Worm (Caenorhabditis elegans) whole organism, L1 larva: ENCODE data around the gene sand-1.

Experiments
- aha-1 ChIP-seq: fragments of 150-350 bp; optimal IDR thresholded peaks from 2 replicates; lab custom pipeline; 2014; ENCODE audit warnings: missing biosample characterization, missing genetic modification characterization
- alr-1 ChIP-seq: fragments of 200-800 bp; sonication (Bioruptor generic); optimal IDR thresholded peaks from 2 replicates; lab custom pipeline; 2018; ENCODE audit warnings: borderline replicate concordance, mild to moderate bottlenecking, missing genetic modification characterization, missing compliant biosample characterization
- ceh-63 ChIP-seq: fragments of 200-800 bp; sonication (Bioruptor generic); optimal IDR thresholded peaks from 2 replicates; lab custom pipeline; 2018; ENCODE audit warnings: mild to moderate bottlenecking, missing genetic modification characterization, missing compliant biosample characterization
- ceh-8 ChIP-seq: fragments of 200-800 bp; sonication (Bioruptor generic); optimal IDR thresholded peaks from 2 replicates; lab custom pipeline; 2018; ENCODE audit warnings: mild to moderate bottlenecking, missing genetic modification characterization, moderate library complexity, missing compliant biosample characterization
- ceh-88 ChIP-seq: fragments of 200-800 bp; sonication (Bioruptor generic); IDR thresholded peaks from 2 replicates; pipeline ENCODE4 v1.3.6; 2022; ENCODE audit warnings: missing genetic modification characterization, missing compliant biosample characterization
- ceh-90 ChIP-seq: sonication (generic microtip); optimal IDR thresholded peaks from 2 replicates; lab custom pipeline; 2016; ENCODE audit warnings: missing genetic modification characterization, missing compliant biosample characterization
- dpl-1 ChIP-seq, 3 experiments: fragments of 150-350 bp in 2 of 3; sonication (generic microtip) in 1 of 3; optimal IDR thresholded peaks; 2 replicates each; lab custom pipeline; 2014 to 2017; ENCODE audit warnings: missing biosample characterization in 3 of 3, missing genetic modification characterization in 3 of 3, missing genetic modification reagents in 3 of 3
- efl-1 ChIP-seq, 4 experiments: fragments of 150-350 bp; optimal IDR thresholded peaks in 3 of 4; peaks in 1 of 4; 1 replicate in 1 of 4; 2 replicates in 3 of 4; lab custom pipeline; 2014; ENCODE audit warnings: missing biosample characterization in 2 of 4, missing genetic modification characterization in 2 of 4, missing genetic modification reagents in 2 of 4
- elt-2 ChIP-seq: sonication (generic microtip); optimal IDR thresholded peaks from 2 replicates; lab custom pipeline; 2016; ENCODE audit warnings: missing genetic modification characterization, mild to moderate bottlenecking, inconsistent platforms, missing compliant biosample characterization, missing genetic modification reagents
- elt-3 ChIP-seq, 6 experiments: fragments of 150-350 bp in 1 of 6; sonication (generic microtip); optimal IDR thresholded peaks; 2 replicates each; lab custom pipeline; 2017 to 2018; ENCODE audit warnings: missing biosample characterization in 6 of 6, missing genetic modification characterization in 6 of 6, inconsistent platforms in 1 of 6
- fos-1 ChIP-seq: fragments of 150-350 bp; optimal IDR thresholded peaks from 2 replicates; lab custom pipeline; 2014; ENCODE audit warnings: missing biosample characterization, missing genetic modification characterization
- hpl-2 ChIP-seq: fragments of 150-350 bp; optimal IDR thresholded peaks from 2 replicates; lab custom pipeline; 2014; ENCODE audit warnings: missing biosample characterization, missing genetic modification reagents, missing genetic modification characterization
- irx-1 ChIP-seq: sonication (generic microtip); optimal IDR thresholded peaks from 2 replicates; lab custom pipeline; 2016; ENCODE audit warnings: missing genetic modification characterization, missing compliant biosample characterization
- lin-35 ChIP-seq, 2 experiments: fragments of 150-350 bp; optimal IDR thresholded peaks; 2 replicates each; lab custom pipeline; 2014; ENCODE audit warnings: missing biosample characterization in 2 of 2, missing genetic modification characterization in 2 of 2, missing genetic modification reagents in 2 of 2
- lsy-2 ChIP-seq, 2 experiments: fragments of 150-350 bp; optimal IDR thresholded peaks; 2 replicates each; lab custom pipeline; 2014; ENCODE audit warnings: missing biosample characterization in 2 of 2, missing genetic modification characterization in 2 of 2
- mab-9 ChIP-seq: fragments of 200-800 bp; sonication (Bioruptor generic); IDR thresholded peaks from 2 replicates; pipeline ENCODE4 v1.3.6; 2022; ENCODE audit warnings: missing genetic modification reagents, missing genetic modification characterization, missing compliant biosample characterization
- mdl-1 ChIP-seq, 2 experiments: fragments of 150-350 bp; optimal IDR thresholded peaks; 2 replicates each; lab custom pipeline; 2014 to 2017; ENCODE audit warnings: missing biosample characterization in 2 of 2, missing genetic modification characterization in 2 of 2, inconsistent platforms in 1 of 2
- mef-2 ChIP-seq: fragments of 150-350 bp; optimal IDR thresholded peaks from 2 replicates; lab custom pipeline; 2014; ENCODE audit warnings: missing biosample characterization, missing genetic modification characterization
- mep-1 ChIP-seq: fragments of 150-350 bp; optimal IDR thresholded peaks from 2 replicates; lab custom pipeline; 2014; ENCODE audit warnings: missing biosample characterization, missing genetic modification characterization
- nhr-11 ChIP-seq: fragments of 150-350 bp; optimal IDR thresholded peaks from 2 replicates; lab custom pipeline; 2014; ENCODE audit warnings: missing biosample characterization, missing genetic modification characterization
- nhr-20 ChIP-seq: sonication (generic microtip); optimal IDR thresholded peaks from 2 replicates; lab custom pipeline; 2016; ENCODE audit warnings: mild to moderate bottlenecking, missing genetic modification characterization, missing compliant biosample characterization
- nhr-28 ChIP-seq: fragments of 150-350 bp; optimal IDR thresholded peaks from 2 replicates; lab custom pipeline; 2014; ENCODE audit warnings: missing biosample characterization, missing genetic modification characterization
- nhr-71 ChIP-seq: sonication (generic microtip); optimal IDR thresholded peaks from 2 replicates; lab custom pipeline; 2016; ENCODE audit warnings: mild to moderate bottlenecking, missing genetic modification characterization, moderate library complexity, missing compliant biosample characterization
- nhr-76 ChIP-seq: sonication (generic microtip); optimal IDR thresholded peaks from 2 replicates; lab custom pipeline; 2017; ENCODE audit warnings: missing biosample characterization, missing genetic modification characterization
- nhr-77 ChIP-seq: fragments of 150-350 bp; optimal IDR thresholded peaks from 2 replicates; lab custom pipeline; 2014; ENCODE audit warnings: missing biosample characterization, missing genetic modification characterization
- nhr-85 ChIP-seq: sonication (generic microtip); peaks from one replicate; lab custom pipeline; 2016; ENCODE audit warnings: missing genetic modification characterization, inconsistent platforms, missing compliant biosample characterization
- nhr-90 ChIP-seq: sonication (generic microtip); optimal IDR thresholded peaks from 2 replicates; lab custom pipeline; 2016; ENCODE audit warnings: mild to moderate bottlenecking, missing genetic modification characterization, missing compliant biosample characterization; ENCODE audit not compliant: poor library complexity
- pag-3 ChIP-seq: sonication (generic microtip); optimal IDR thresholded peaks from 2 replicates; lab custom pipeline; 2017; ENCODE audit warnings: missing genetic modification characterization, mild to moderate bottlenecking, missing compliant biosample characterization, antibody characterized with exemption, borderline replicate concordance; ENCODE audit not compliant: insufficient read depth
- pax-3 ChIP-seq: fragments of 200-800 bp; sonication (Bioruptor generic); optimal IDR thresholded peaks from 2 replicates; lab custom pipeline; 2018; ENCODE audit warnings: mild to moderate bottlenecking, missing genetic modification characterization, moderate library complexity, missing compliant biosample characterization
- pqm-1 ChIP-seq: sonication (generic microtip); optimal IDR thresholded peaks from 3 replicates; lab custom pipeline; 2017; ENCODE audit warnings: missing biosample characterization, missing genetic modification characterization
- skn-1 ChIP-seq: fragments of 150-350 bp; optimal IDR thresholded peaks from 2 replicates; lab custom pipeline; 2014; ENCODE audit warnings: missing biosample characterization, missing genetic modification characterization
- snpc-4 ChIP-seq: fragments of 150-350 bp; optimal IDR thresholded peaks from 2 replicates; lab custom pipeline; 2014; ENCODE audit warnings: missing biosample characterization, missing genetic modification characterization
- snu-23 ChIP-seq: sonication (generic microtip); optimal IDR thresholded peaks from 2 replicates; lab custom pipeline; 2016; ENCODE audit warnings: missing genetic modification characterization, missing compliant biosample characterization
- sox-4 ChIP-seq: sonication (generic microtip); optimal IDR thresholded peaks from 2 replicates; lab custom pipeline; 2016; ENCODE audit warnings: missing genetic modification characterization, missing compliant biosample characterization
- sptf-1 ChIP-seq: fragments of 150-350 bp; optimal IDR thresholded peaks from 2 replicates; lab custom pipeline; 2014; ENCODE audit warnings: missing biosample characterization, missing genetic modification characterization
- swsn-7 ChIP-seq: sonication (generic microtip); optimal IDR thresholded peaks from 2 replicates; lab custom pipeline; 2016; ENCODE audit warnings: missing genetic modification characterization, missing compliant biosample characterization
- unc-30 ChIP-seq: sonication (generic microtip); optimal IDR thresholded peaks from 2 replicates; lab custom pipeline; 2017; ENCODE audit warnings: missing biosample characterization, missing genetic modification characterization
- zag-1 ChIP-seq: fragments of 150-350 bp; optimal IDR thresholded peaks from 2 replicates; lab custom pipeline; 2014; ENCODE audit warnings: missing biosample characterization, missing genetic modification characterization
- ztf-11 ChIP-seq, 2 experiments: sonication (generic microtip); optimal IDR thresholded peaks; 2 replicates each; lab custom pipeline; 2016 to 2017; ENCODE audit warnings: missing genetic modification characterization in 2 of 2, missing biosample characterization in 1 of 2, missing compliant biosample characterization in 1 of 2

sand-1 gene

DNA sequence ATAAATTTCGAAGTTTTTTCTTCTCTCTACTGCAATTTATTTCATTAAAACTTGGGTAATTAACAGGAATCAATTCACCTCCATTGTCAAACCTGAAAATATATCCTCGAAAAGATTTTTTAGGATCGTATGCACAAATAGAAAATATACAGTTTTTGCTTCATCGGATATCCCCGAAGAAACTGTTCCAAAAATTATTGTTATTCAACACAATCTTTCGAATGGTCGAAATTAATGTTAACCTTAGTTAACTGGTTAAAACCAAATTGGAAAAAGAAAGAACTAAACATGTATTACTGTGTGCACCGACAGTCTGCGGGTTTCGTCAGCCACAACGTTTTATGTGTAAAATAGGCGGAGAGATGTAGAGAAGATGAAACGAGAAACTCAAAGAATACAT, 49.6 kb upstream of the sand-1 start (continued):
- TF ChIP-seq efl-1 (optimal IDR thresholded peaks at IDR 0.05; lab: Kevin White, UChicago): peak; percentile 5 to 30
- TF ChIP-seq efl-1 (GFP tag; optimal IDR thresholded peaks at IDR 0.05 in 1 of 2; lab: Kevin White, UChicago): no peak
- TF ChIP-seq aha-1: no peak
- peak in 1 of 2 experiments; percentile 24 for TF ChIP-seq lsy-2 (tag; optimal IDR thresholded peaks at IDR 0.05; lab: Kevin White, UChicago)
- no peak for TF ChIP-seq pax-3 (tag; lab: Kevin White, UChicago)
- no peak for TF ChIP-seq nhr-11 (tag; lab: Kevin White, UChicago)
- TF ChIP-seq mdl-1 (tag; optimal IDR thresholded peaks at IDR 0.05; lab: Kevin White, UChicago): no peak
- no peak for TF ChIP-seq ztf-11 (tag; optimal IDR thresholded peaks at IDR 0.05; lab: Kevin White, UChicago)
- TF ChIP-seq pqm-1 (tag; lab: Kevin White, UChicago): no peak
- TF ChIP-seq alr-1 (tag; lab: Kevin White, UChicago): no peak
- no peak for TF ChIP-seq irx-1 (tag; lab: Kevin White, UChicago)
- TF ChIP-seq ceh-63 (GFP tag; lab: Kevin White, UChicago): no peak
- TF ChIP-seq swsn-7: peak; percentile 51
- TF ChIP-seq snu-23 (GFP tag; lab: Kevin White, UChicago): peak; percentile 61
- TF ChIP-seq hpl-2: no peak
- TF ChIP-seq nhr-76 (tag; lab: Kevin White, UChicago): no peak
- no peak for TF ChIP-seq nhr-28 (tag; lab: Kevin White, UChicago)
- no peak for TF ChIP-seq mef-2 (tag; lab: Kevin White, UChicago)
- TF ChIP-seq nhr-71 (tag; lab: Kevin White, UChicago): peak; percentile 70
- TF ChIP-seq ceh-90: no peak
- TF ChIP-seq ceh-8 (GFP tag; lab: Kevin White, UChicago): no peak
- TF ChIP-seq unc-30 (tag; lab: Kevin White, UChicago): no peak
- TF ChIP-seq nhr-20 (tag; lab: Kevin White, UChicago): peak; percentile 66
- no peak for TF ChIP-seq sox-4 (tag; lab: Kevin White, UChicago)
- no peak for TF ChIP-seq sptf-1 (tag; lab: Kevin White, UChicago)
- no peak for TF ChIP-seq skn-1
- TF ChIP-seq mab-9 (GFP tag; lab: Robert Waterston, UW): peak; percentile 24; the same call in 1 of the 2 replicates
- peak; percentile 52 for TF ChIP-seq ceh-88 (GFP tag; lab: Robert Waterston, UW)

DNA sequence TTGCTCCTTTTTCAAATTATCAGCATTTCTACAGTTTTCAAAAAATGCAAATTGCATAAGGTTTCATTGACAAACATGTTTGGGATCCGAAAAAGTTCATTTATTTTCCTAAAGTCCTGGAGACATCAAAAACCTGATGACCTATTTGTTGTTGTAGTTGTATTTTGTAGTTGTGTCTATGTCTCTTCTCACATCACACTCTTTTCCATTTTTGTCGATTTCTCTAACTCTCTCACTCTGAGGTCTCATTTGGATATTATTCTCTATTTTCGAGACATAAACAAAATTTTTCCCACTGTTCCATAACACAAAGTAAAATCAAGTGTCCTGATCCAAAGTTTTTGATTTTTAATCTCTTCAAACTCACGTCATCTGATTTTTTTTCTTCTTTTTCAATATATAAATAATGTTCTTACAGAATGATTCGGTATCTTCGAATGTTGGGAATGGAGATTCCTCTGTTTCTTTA, 47.8 kb upstream of the sand-1 start, which contains the start of gene slc-46A:
Gene slc-46A (plus strand): TSS at position 419 of the 469 bp plus-strand sequence.
- TF ChIP-seq lin-35 (GFP tag; optimal IDR thresholded peaks at IDR 0.05; lab: Kevin White, UChicago) (peak in 1 of 2 experiments; percentile 37), elt-3 (tag; optimal IDR thresholded peaks at IDR 0.05; lab: Kevin White, UChicago) (peak in 1 of 6 experiments; percentile 8), dpl-1 (GFP tag; optimal IDR thresholded peaks at IDR 0.05; lab: Kevin White, UChicago) (peak in 2 of 3 experiments; percentile 0 to 8), nhr-71 (tag; lab: Kevin White, UChicago) (peak; percentile 26), mep-1 (tag; lab: Kevin White, UChicago) (peak; percentile 20), fos-1 (tag; lab: Kevin White, UChicago) (no peak), nhr-85 (tag; lab: Kevin White, UChicago) (peak; percentile 77), elt-2 (tag; lab: Kevin White, UChicago) (peak; percentile 2), efl-1 (optimal IDR thresholded peaks at IDR 0.05; lab: Kevin White, UChicago) (peak; percentile 49 to 50), efl-1 (GFP tag; optimal IDR thresholded peaks at IDR 0.05 in 1 of 2; lab: Kevin White, UChicago) (peak in 1 of 2 experiments; percentile 18), swsn-7 (peak; percentile 24), nhr-20 (tag; lab: Kevin White, UChicago) (peak; percentile 43), nhr-77 (tag; lab: Kevin White, UChicago) (no peak), snpc-4 (tag; lab: Kevin White, UChicago) (peak; percentile 51), nhr-90 (tag; lab: Kevin White, UChicago) (no peak), lsy-2 (tag; optimal IDR thresholded peaks at IDR 0.05; lab: Kevin White, UChicago) (peak; percentile 20 to 24), pag-3 (tag; lab: Kevin White, UChicago) (no peak), zag-1 (tag; lab: Kevin White, UChicago) (no peak)
